Fruit fly (Drosophila melanogaster) whole organism, embryonic: ENCODE results near the gene Sfxn2.

ENCODE experiments used
- CG10267 ChIP-seq: fragments of 200-800 bp; sonication (Bioruptor generic); optimal IDR thresholded peaks from 2 replicates; lab custom pipeline; 2018; ENCODE audit warnings: missing biosample characterization, mild to moderate bottlenecking, missing genetic modification characterization, moderate library complexity
- CG11695 ChIP-seq: fragments of 200-800 bp; sonication (Bioruptor generic); IDR thresholded peaks from 3 replicates; pipeline ENCODE4 v1.3.6; 2022; ENCODE audit warnings: missing biosample characterization, missing genetic modification characterization
- CG14441 ChIP-seq: fragments of 200-800 bp; sonication (Bioruptor generic); IDR thresholded peaks from 2 replicates; pipeline ENCODE4 v1.3.6; 2022; ENCODE audit warnings: missing biosample characterization, missing genetic modification characterization
- CG16813 ChIP-seq: fragments of 200-800 bp; sonication (Bioruptor generic); IDR thresholded peaks from 3 replicates; pipeline ENCODE4 v1.3.6; 2022; ENCODE audit warnings: missing biosample characterization, missing genetic modification characterization; ENCODE audit not compliant: partially characterized antibody
- CG16815 ChIP-seq: fragments of 200-800 bp; sonication (Bioruptor generic); optimal IDR thresholded peaks from 3 replicates; lab custom pipeline; 2017; ENCODE audit warnings: missing biosample characterization, mild to moderate bottlenecking, missing genetic modification characterization
- CG17328 ChIP-seq: fragments of 200-800 bp; sonication (Bioruptor generic); IDR thresholded peaks from 2 replicates; pipeline ENCODE4 v1.3.6; 2022; ENCODE audit warnings: missing biosample characterization, missing genetic modification characterization
- CG17912 ChIP-seq: fragments of 200-800 bp; sonication (Bioruptor generic); optimal IDR thresholded peaks from 2 replicates; lab custom pipeline; 2018; ENCODE audit warnings: missing biosample characterization, mild to moderate bottlenecking, missing genetic modification characterization
- CG2678 ChIP-seq: fragments of 200-800 bp; sonication (Bioruptor generic); optimal IDR thresholded peaks from 3 replicates; lab custom pipeline; 2019; ENCODE audit warnings: missing biosample characterization, mild to moderate bottlenecking, missing genetic modification characterization, moderate library complexity
- CG31388 ChIP-seq: fragments of 200-800 bp; sonication (Bioruptor generic); optimal IDR thresholded peaks from 2 replicates; lab custom pipeline; 2016; ENCODE audit warnings: missing biosample characterization, missing genetic modification characterization
- CG33557 ChIP-seq: fragments of 200-800 bp; sonication (Bioruptor generic); optimal IDR thresholded peaks from 2 replicates; lab custom pipeline; 2019; ENCODE audit warnings: missing biosample characterization, mild to moderate bottlenecking, missing genetic modification characterization, moderate library complexity
- CG4328 ChIP-seq: fragments of 200-800 bp; sonication (Bioruptor generic); optimal IDR thresholded peaks from 3 replicates; lab custom pipeline; 2017; ENCODE audit warnings: missing biosample characterization, missing genetic modification reagents, missing genetic modification characterization
- CG4820 ChIP-seq: fragments of 200-800 bp; sonication (Bioruptor generic); optimal IDR thresholded peaks from 3 replicates; lab custom pipeline; 2016; ENCODE audit warnings: missing biosample characterization, missing genetic modification characterization
- CG6683 ChIP-seq: fragments of 200-800 bp; sonication (Bioruptor generic); optimal IDR thresholded peaks from 2 replicates; lab custom pipeline; 2017; ENCODE audit warnings: missing biosample characterization, mild to moderate bottlenecking, missing genetic modification characterization, missing genetic modification reagents
- CG7271 ChIP-seq: fragments of 200-800 bp; sonication (Bioruptor generic); optimal IDR thresholded peaks from 2 replicates; lab custom pipeline; 2018; ENCODE audit warnings: missing biosample characterization, mild to moderate bottlenecking, missing genetic modification characterization, moderate library complexity
- CG7839 ChIP-seq: fragments of 200-800 bp; sonication (Bioruptor generic); optimal IDR thresholded peaks from 3 replicates; lab custom pipeline; 2018; ENCODE audit warnings: missing biosample characterization, mild to moderate bottlenecking, missing genetic modification characterization, moderate library complexity
- CG7963 ChIP-seq: fragments of 200-800 bp; sonication (Bioruptor generic); IDR thresholded peaks from 3 replicates; pipeline ENCODE4 v1.3.6; 2022; ENCODE audit warnings: missing biosample characterization, missing genetic modification characterization; ENCODE audit not compliant: partially characterized antibody
- Dad ChIP-seq: fragments of 200-800 bp; sonication (Bioruptor generic); optimal IDR thresholded peaks from 3 replicates; lab custom pipeline; 2016; ENCODE audit warnings: missing biosample characterization, missing genetic modification characterization
- Doc2 ChIP-seq: fragments of 200-800 bp; sonication (Bioruptor generic); IDR thresholded peaks from 2 replicates; pipeline ENCODE4 v1.3.6; 2022; ENCODE audit warnings: missing biosample characterization, missing genetic modification characterization
- Dp ChIP-seq: fragments of 200-800 bp; sonication (Bioruptor generic); optimal IDR thresholded peaks from 2 replicates; lab custom pipeline; 2018; ENCODE audit warnings: missing biosample characterization, mild to moderate bottlenecking, missing genetic modification characterization, moderate library complexity
- Elba2 ChIP-seq: fragments of 200-800 bp; sonication (Bioruptor generic); optimal IDR thresholded peaks from 3 replicates; lab custom pipeline; 2016; ENCODE audit warnings: missing biosample characterization, missing genetic modification characterization
- Ets97D ChIP-seq: fragments of 200-800 bp; sonication (Bioruptor generic); optimal IDR thresholded peaks from 3 replicates; lab custom pipeline; 2016; ENCODE audit warnings: missing biosample characterization, missing genetic modification characterization
- Lim3 ChIP-seq: fragments of 200-800 bp; sonication (Bioruptor generic); IDR thresholded peaks from 2 replicates; pipeline ENCODE4 v1.3.6; 2022; ENCODE audit warnings: missing biosample characterization, missing genetic modification characterization
- Opbp ChIP-seq: fragments of 200-800 bp; sonication (Bioruptor generic); IDR thresholded peaks from 3 replicates; pipeline ENCODE4 v1.3.6; 2022; ENCODE audit warnings: missing biosample characterization, missing genetic modification characterization; ENCODE audit not compliant: partially characterized antibody
- Sin3A ChIP-seq: fragments of >200 bp; optimal IDR thresholded peaks from 2 replicates; lab custom pipeline; 2018
- Sry-δ ChIP-seq: fragments of 200-800 bp; sonication (Bioruptor generic); optimal IDR thresholded peaks from 2 replicates; lab custom pipeline; 2016; ENCODE audit warnings: missing biosample characterization, missing genetic modification characterization
- Vsx1 ChIP-seq: fragments of 200-800 bp; sonication (Bioruptor generic); optimal IDR thresholded peaks from 2 replicates; lab custom pipeline; 2017; ENCODE audit warnings: missing biosample characterization, mild to moderate bottlenecking, missing genetic modification characterization, missing genetic modification reagents
- YL-1 ChIP-seq: fragments of 200-800 bp; sonication (Bioruptor generic); optimal IDR thresholded peaks from 3 replicates; lab custom pipeline; 2017; ENCODE audit warnings: missing biosample characterization, mild to moderate bottlenecking, missing genetic modification characterization
- ab ChIP-seq: fragments of 200-800 bp; sonication (Bioruptor generic); optimal IDR thresholded peaks from 2 replicates; lab custom pipeline; 2016; ENCODE audit warnings: missing biosample characterization, missing genetic modification characterization
- ap ChIP-seq: fragments of 200-800 bp; sonication (Bioruptor generic); IDR thresholded peaks from 2 replicates; pipeline ENCODE4 v1.3.6; 2022; ENCODE audit warnings: missing biosample characterization, missing genetic modification characterization
- cg ChIP-seq: fragments of 200-800 bp; sonication (Bioruptor generic); optimal IDR thresholded peaks from 3 replicates; lab custom pipeline; 2019; ENCODE audit warnings: missing biosample characterization, mild to moderate bottlenecking, missing genetic modification characterization, moderate library complexity
- chm ChIP-seq: fragments of 200-800 bp; sonication (Bioruptor generic); IDR thresholded peaks from 2 replicates; pipeline ENCODE4 v1.3.6; 2022; ENCODE audit warnings: missing biosample characterization, missing genetic modification characterization
- crc ChIP-seq: fragments of 200-800 bp; sonication (Bioruptor generic); optimal IDR thresholded peaks from 2 replicates; lab custom pipeline; 2016; ENCODE audit warnings: missing biosample characterization, missing genetic modification characterization
- da ChIP-seq: fragments of 200-800 bp; sonication (Bioruptor generic); optimal IDR thresholded peaks from 2 replicates; lab custom pipeline; 2016; ENCODE audit warnings: missing biosample characterization, missing genetic modification characterization
- dati ChIP-seq: fragments of 200-800 bp; sonication (Bioruptor generic); IDR thresholded peaks from 2 replicates; pipeline ENCODE4 v1.3.6; 2022; ENCODE audit warnings: missing biosample characterization, missing genetic modification characterization
- disco-r ChIP-seq: fragments of 200-800 bp; sonication (Bioruptor generic); optimal IDR thresholded peaks from 2 replicates; lab custom pipeline; 2016; ENCODE audit warnings: missing biosample characterization, missing genetic modification characterization
- fd3F ChIP-seq: fragments of 200-800 bp; sonication (Bioruptor generic); optimal IDR thresholded peaks from 2 replicates; lab custom pipeline; 2018; ENCODE audit warnings: missing biosample characterization, mild to moderate bottlenecking, missing genetic modification characterization, moderate library complexity
- fu2 ChIP-seq: fragments of 200-800 bp; sonication (Bioruptor generic); optimal IDR thresholded peaks from 2 replicates; lab custom pipeline; 2016; ENCODE audit warnings: missing biosample characterization, missing genetic modification characterization
- kah ChIP-seq: fragments of 200-800 bp; sonication (Bioruptor generic); optimal IDR thresholded peaks from 2 replicates; lab custom pipeline; 2018; ENCODE audit warnings: missing biosample characterization, mild to moderate bottlenecking, missing genetic modification characterization
- kni ChIP-seq: fragments of 200-800 bp; sonication (Bioruptor generic); optimal IDR thresholded peaks from 3 replicates; lab custom pipeline; 2017; ENCODE audit warnings: mild to moderate bottlenecking, missing biosample characterization, missing genetic modification reagents, missing genetic modification characterization
- mirr ChIP-seq: fragments of 200-800 bp; sonication (Bioruptor generic); optimal IDR thresholded peaks from 3 replicates; lab custom pipeline; 2018; ENCODE audit warnings: missing biosample characterization, mild to moderate bottlenecking, missing genetic modification characterization
- mld ChIP-seq: fragments of 200-800 bp; sonication (Bioruptor generic); IDR thresholded peaks from 3 replicates; pipeline ENCODE4 v1.3.6; 2022; ENCODE audit warnings: missing biosample characterization, missing genetic modification characterization; ENCODE audit not compliant: partially characterized antibody
- nerfin-1 ChIP-seq: fragments of 200-800 bp; sonication (Bioruptor generic); optimal IDR thresholded peaks from 3 replicates; lab custom pipeline; 2019; ENCODE audit warnings: missing biosample characterization, mild to moderate bottlenecking, missing genetic modification characterization, moderate library complexity
- nmo ChIP-seq: fragments of 200-800 bp; sonication (Bioruptor generic); optimal IDR thresholded peaks from 2 replicates; lab custom pipeline; 2018; ENCODE audit warnings: missing biosample characterization, mild to moderate bottlenecking, missing genetic modification characterization, moderate library complexity
- p53 ChIP-seq: fragments of 200-800 bp; sonication (Bioruptor generic); optimal IDR thresholded peaks from 2 replicates; lab custom pipeline; 2016; ENCODE audit warnings: missing biosample characterization, missing genetic modification characterization
- sens ChIP-seq: fragments of 200-800 bp; sonication (Bioruptor generic); peaks from one replicate; lab custom pipeline; 2016; ENCODE audit warnings: missing biosample characterization, missing genetic modification characterization
- sob ChIP-seq: fragments of 200-800 bp; sonication (Bioruptor generic); IDR thresholded peaks from 2 replicates; pipeline ENCODE4 v1.3.6; 2022; ENCODE audit warnings: missing biosample characterization, missing genetic modification characterization
- tio ChIP-seq: fragments of 200-800 bp; sonication (Bioruptor generic); optimal IDR thresholded peaks from 2 replicates; lab custom pipeline; 2017; ENCODE audit warnings: missing biosample characterization, missing genetic modification characterization, inconsistent platforms
- twi ChIP-seq: fragments of 200-800 bp; optimal IDR thresholded peaks from 2 replicates; lab custom pipeline; 2019; ENCODE audit warnings: missing biosample characterization, mild to moderate bottlenecking, missing genetic modification characterization, moderate library complexity
- zen2 ChIP-seq: fragments of 200-800 bp; sonication (Bioruptor generic); IDR thresholded peaks from 3 replicates; pipeline ENCODE4 v1.3.6; 2022; ENCODE audit warnings: missing biosample characterization, missing genetic modification characterization; ENCODE audit not compliant: partially characterized antibody

Sfxn2 gene

dm6 chr3L:19045299-19046025 lies 17.5 kb upstream of the Sfxn2 start, which contains the start of gene nkd (continued):
- TF ChIP-seq dati (GFP tag; lab: Robert Waterston, UW) (peak; percentile 64; the same call in 1 of the 2 replicates), CG7839 (tag; lab: Kevin White, UChicago) (peak; percentile 92), CG11695 (peak; percentile 96), zen2 (GFP tag; lab: Robert Waterston, UW) (no peak; the same call in 2 of the 3 replicates), ap (GFP tag; lab: Robert Waterston, UW) (peak; percentile 88), CG10267 (tag; lab: Kevin White, UChicago) (peak; percentile 92), CG7963 (no peak), Vsx1 (peak; percentile 36), CG17328 (peak; percentile 96), fd3F (GFP tag; lab: Kevin White, UChicago) (peak; percentile 87), da (GFP tag; lab: Kevin White, UChicago) (peak; percentile 36), twi (peak; percentile 65), CG17912 (GFP tag; lab: Kevin White, UChicago) (peak; percentile 58), CG4328 (GFP tag; lab: Kevin White, UChicago) (peak; percentile 60), kah (GFP tag; lab: Kevin White, UChicago) (peak; percentile 76), CG16813 (0 out of 3 replicates have a peak, but pooled peaks have one; percentile 1), Sry-δ (no peak), cg (GFP tag; lab: Kevin White, UChicago) (peak; percentile 17), CG6683 (GFP tag; lab: Kevin White, UChicago) (peak; percentile 60), CG16815 (GFP tag; lab: Kevin White, UChicago) (peak; percentile 52), Elba2 (GFP tag; lab: Kevin White, UChicago) (peak; percentile 19), disco-r (GFP tag; lab: Kevin White, UChicago) (no peak), nmo (GFP tag; lab: Kevin White, UChicago) (peak; percentile 92), Opbp (GFP tag; lab: Robert Waterston, UW) (no peak; the same call in 2 of the 3 replicates), nerfin-1 (tag; lab: Kevin White, UChicago) (peak; percentile 84), sob (GFP tag; lab: Robert Waterston, UW) (peak; percentile 92), ab (GFP tag; lab: Kevin White, UChicago) (peak; percentile 8), Lim3 (no peak), chm (peak; percentile 95), kni (peak; percentile 63), CG31388 (GFP tag; lab: Kevin White, UChicago) (peak; percentile 4), Dad (GFP tag; lab: Kevin White, UChicago) (peak; percentile 23), mirr (GFP tag; lab: Kevin White, UChicago) (peak; percentile 60), Sin3A (lab: Kevin White, UChicago) (no peak), CG33557 (GFP tag; lab: Kevin White, UChicago) (peak; percentile 89), CG14441 (GFP tag; lab: Robert Waterston, UW) (peak; percentile 83), Dp (GFP tag; lab: Kevin White, UChicago) (no peak), Ets97D (GFP tag; lab: Kevin White, UChicago) (peak; percentile 43), p53 (GFP tag; lab: Kevin White, UChicago) (no peak), tio (GFP tag; lab: Kevin White, UChicago) (peak; percentile 81), YL-1 (GFP tag; lab: Kevin White, UChicago) (peak; percentile 30), CG2678 (peak; percentile 93), Doc2 (GFP tag; lab: Robert Waterston, UW) (no peak), mld (GFP tag; lab: Robert Waterston, UW) (0 out of 3 replicates have a peak, but pooled peaks have one; percentile 20), fu2 (GFP tag; lab: Kevin White, UChicago) (peak; percentile 15), sens (GFP tag; lab: Kevin White, UChicago) (peak; percentile 94), CG4820 (peak; percentile 66), CG7271 (tag; lab: Kevin White, UChicago) (peak; percentile 81), crc (GFP tag; lab: Kevin White, UChicago) (peak; percentile 37)
